Fruit fly (Drosophila melanogaster) ovary, adult (tissue): ENCODE data around the gene Zw.

Experiments
- CG17801 ChIP-seq: fragments of 200-800 bp; optimal IDR thresholded peaks from 2 replicates; lab custom pipeline; 2019; ENCODE audit warnings: missing biosample characterization, mild to moderate bottlenecking, missing genetic modification characterization, moderate library complexity; ENCODE audit not compliant: partially characterized antibody

Zw gene

dm6 chrX:19666991-19667409 is at the start of gene Zw:
TSS of gene Zw (plus strand) at chrX:19667252.
- TF ChIP-seq CG17801 (GFP tag; lab: Kevin White, UChicago) = peak; percentile 69

- TF ChIP-seq CG17801 (GFP tag; lab: Kevin White, UChicago) = no peak
Observed at dm6 chrX:19618183-19618740, 48.8 kb upstream of the Zw start, which contains the start of the genes Pstk and Tim9b. TSS of gene Pstk (minus strand) at chrX:19618537. TSS of gene Tim9b (minus strand) at chrX:19618537.

DNA sequence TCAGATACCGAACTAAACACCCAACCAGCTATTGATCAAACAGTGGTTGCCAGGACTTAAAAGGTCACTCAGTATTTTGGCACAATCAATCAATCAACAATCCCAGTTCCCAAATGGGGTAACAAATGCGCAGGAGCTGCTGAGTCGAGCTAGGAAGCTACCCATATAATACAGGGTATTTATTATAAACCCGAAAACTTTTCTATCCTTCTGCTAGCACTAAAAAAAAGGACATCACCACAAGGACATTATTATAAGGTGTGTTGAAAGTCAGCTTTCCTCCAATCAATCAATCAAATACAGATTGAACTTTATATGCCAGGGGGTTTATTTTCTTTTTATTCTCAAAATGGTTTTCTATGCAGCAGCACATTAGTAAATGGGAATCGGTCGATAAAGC is 45.9 kb upstream of the Zw start, which contains the start of gene CG14221:
TSS of gene CG14221 (minus strand) at position 101 of the 400 bp plus-strand sequence.
- no peak for TF ChIP-seq CG17801 (GFP tag; lab: Kevin White, UChicago)

dm6 chrX:19622924-19623323 is 44.1 kb upstream of the Zw start, which contains the start of the genes Naa20A and MKP-4:
TSS of gene Naa20A (minus strand) at chrX:19623074.
TSS of gene MKP-4 (plus strand) at chrX:19623114.
- TF ChIP-seq CG17801 (GFP tag; lab: Kevin White, UChicago) = no peak

DNA sequence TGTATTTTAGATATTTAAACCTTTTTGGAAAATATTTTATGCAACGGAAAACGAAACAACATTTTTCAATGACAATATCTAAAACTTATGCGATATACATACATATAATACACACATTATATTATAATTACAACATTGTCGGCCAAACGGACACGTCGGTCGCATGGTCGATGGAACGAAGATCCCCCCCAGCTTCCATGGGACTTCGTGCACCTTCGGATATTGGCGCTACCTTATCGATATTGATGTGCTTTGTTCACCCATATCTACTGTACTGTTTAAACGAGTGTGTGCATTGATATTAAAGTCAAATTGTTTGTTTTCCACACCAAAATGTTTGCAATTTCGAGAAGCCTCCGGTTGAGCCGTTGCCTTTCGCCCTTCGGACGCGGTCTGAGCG is 41.6 kb upstream of the Zw start, which contains the start of gene CG14212:
TSS of gene CG14212 (plus strand) at position 301 of the 400 bp plus-strand sequence.
- no peak for TF ChIP-seq CG17801 (GFP tag; lab: Kevin White, UChicago)

dm6 chrX:19631365-19631832 is 35.7 kb upstream of the Zw start:
- TF ChIP-seq CG17801 (GFP tag; lab: Kevin White, UChicago) = peak; percentile 35

DNA sequence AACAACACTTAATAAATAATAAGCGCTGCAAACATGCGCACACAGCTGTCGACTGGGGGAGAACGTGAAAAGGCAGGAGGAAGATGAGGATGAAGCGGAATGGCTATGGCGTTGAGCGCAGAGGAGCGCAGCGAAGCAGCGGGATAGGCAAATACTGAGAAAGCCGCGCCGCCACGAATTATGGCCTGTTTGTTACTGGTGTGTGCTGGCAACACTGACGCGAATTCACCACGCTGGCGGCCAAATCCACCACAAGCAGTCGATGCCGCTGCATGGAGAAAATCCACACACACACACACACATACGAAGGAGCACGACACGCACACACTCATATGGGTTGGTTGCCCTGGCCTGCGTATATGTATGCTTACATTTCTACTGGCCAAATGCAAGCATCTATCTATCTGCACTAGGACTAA is 30.0 kb upstream of the Zw start:
- TF ChIP-seq CG17801 (GFP tag; lab: Kevin White, UChicago) = no peak

- peak; percentile 25 for TF ChIP-seq CG17801 (GFP tag; lab: Kevin White, UChicago)
Observed at dm6 chrX:19637434-19638327, 29.4 kb upstream of the Zw start.

- no peak for TF ChIP-seq CG17801 (GFP tag; lab: Kevin White, UChicago)
Observed at dm6 chrX:19638328-19638940, 28.6 kb upstream of the Zw start, which contains the start of gene Rcd-1. TSS of gene Rcd-1 (plus strand) at chrX:19638767.

dm6 chrX:19640707-19641248 is 26.3 kb upstream of the Zw start:
- no peak for TF ChIP-seq CG17801 (GFP tag; lab: Kevin White, UChicago)

DNA sequence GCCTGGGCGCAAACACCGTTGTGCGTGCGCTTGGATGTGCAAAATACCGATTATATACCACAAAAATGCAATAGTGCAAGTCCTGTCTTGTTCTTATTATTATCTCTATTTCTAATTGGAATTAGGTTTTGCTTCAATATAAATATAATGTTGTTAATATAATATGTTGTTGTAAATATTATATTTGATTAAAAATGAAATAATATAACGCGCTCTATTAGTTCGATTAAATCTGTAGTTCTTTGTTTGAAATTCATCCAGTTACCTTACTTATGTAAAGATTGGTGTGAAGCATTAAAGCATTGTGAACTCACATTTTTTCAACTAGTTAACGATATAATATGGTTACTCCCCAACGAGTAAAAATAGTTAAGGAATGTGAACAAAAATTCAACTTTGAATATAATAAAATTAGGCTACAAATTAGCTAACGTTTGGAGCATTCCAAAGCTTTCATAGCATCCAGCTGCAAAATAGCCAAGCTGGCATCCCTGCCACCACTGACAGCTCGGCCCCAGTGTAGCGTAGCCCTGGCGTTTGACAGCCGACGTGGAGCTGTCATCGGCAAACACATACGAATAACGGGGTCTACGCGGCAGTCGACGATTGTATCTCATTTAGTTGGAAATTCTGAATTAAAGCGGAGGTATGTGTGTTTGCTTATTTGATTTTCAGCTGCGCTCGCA is 24.1 kb upstream of the Zw start, which contains the start of the genes CG12237 and Sec61gamma:
TSS of gene CG12237 (minus strand) at position 51 of the 686 bp plus-strand sequence.
TSS of gene Sec61gamma (plus strand) at position 509 of the 686 bp plus-strand sequence.
- peak; percentile 45 for TF ChIP-seq CG17801 (GFP tag; lab: Kevin White, UChicago)

dm6 chrX:19645873-19646541 is 21.0 kb upstream of the Zw start, which contains the start of gene Arp10:
TSS of gene Arp10 (minus strand) at chrX:19646176.
- no peak for TF ChIP-seq CG17801 (GFP tag; lab: Kevin White, UChicago)

- peak; percentile 13 for TF ChIP-seq CG17801 (GFP tag; lab: Kevin White, UChicago)
Observed at dm6 chrX:19651757-19652419, 15.2 kb upstream of the Zw start, which contains the start of the genes Ranbp21 and Elys. TSS of gene Ranbp21 (minus strand) at chrX:19652269. TSS of gene Elys (plus strand) at chrX:19652305.
